Fruit fly (Drosophila melanogaster): ENCODE data around the gene Nct.

Gene Nct

dm6 chr3R:24867956-24868355, 16.6 kb downstream of the Nct start:
- no peak for TF ChIP-seq CG17801 (GFP tag; optimal IDR thresholded peaks at IDR 0.05; ENCODE audit: partially characterized antibody)

- peak; percentile 14 for TF ChIP-seq CG17801 (GFP tag; optimal IDR thresholded peaks at IDR 0.05; ENCODE audit: partially characterized antibody)
Observed at dm6 chr3R:24870389-24871048, 19.1 kb downstream of the Nct start, which contains the start of gene CycB3. CycB3 (minus strand) TSS chr3R:24870816.

- peak; percentile 70 for TF ChIP-seq CG17801 (GFP tag; optimal IDR thresholded peaks at IDR 0.05; ENCODE audit: partially characterized antibody)
Observed at dm6 chr3R:24875939-24876842, 24.8 kb downstream of the Nct start, which contains the start of gene CG3744. CG3744 (minus strand) TSS chr3R:24876654.

- no peak for TF ChIP-seq CG17801 (GFP tag; optimal IDR thresholded peaks at IDR 0.05; ENCODE audit: partially characterized antibody)
Observed at dm6 chr3R:24876843-24877457, 25.5 kb downstream of the Nct start, which contains the start of the genes CG11089 and CG31381. CG11089 (plus strand) TSS chr3R:24877045. CG31381 (plus strand) TSS chr3R:24877045.

dm6 chr3R:24878655-24879054, 27.3 kb downstream of the Nct start:
- TF ChIP-seq CG17801 (GFP tag; optimal IDR thresholded peaks at IDR 0.05; ENCODE audit: partially characterized antibody), result no peak

dm6 chr3R:24886470-24886869, 35.1 kb downstream of the Nct start:
- no peak for TF ChIP-seq CG17801 (GFP tag; optimal IDR thresholded peaks at IDR 0.05; ENCODE audit: partially characterized antibody)

dm6 chr3R:24888418-24888817, 37.0 kb downstream of the Nct start:
- TF ChIP-seq CG17801 (GFP tag; optimal IDR thresholded peaks at IDR 0.05; ENCODE audit: partially characterized antibody), result no peak

dm6 chr3R:24889303-24889892, 38.0 kb downstream of the Nct start:
- TF ChIP-seq CG17801 (GFP tag; optimal IDR thresholded peaks at IDR 0.05; ENCODE audit: partially characterized antibody), result no peak

dm6 chr3R:24890217-24890616, 38.8 kb downstream of the Nct start:
- no peak for TF ChIP-seq CG17801 (GFP tag; optimal IDR thresholded peaks at IDR 0.05; ENCODE audit: partially characterized antibody)

- no peak for TF ChIP-seq CG17801 (GFP tag; optimal IDR thresholded peaks at IDR 0.05; ENCODE audit: partially characterized antibody)
Observed at dm6 chr3R:24890919-24891318, 39.5 kb downstream of the Nct start.

dm6 chr3R:24893320-24893955, 42.0 kb downstream of the Nct start:
- TF ChIP-seq CG17801 (GFP tag; optimal IDR thresholded peaks at IDR 0.05; ENCODE audit: partially characterized antibody), result no peak

- no peak for TF ChIP-seq CG17801 (GFP tag; optimal IDR thresholded peaks at IDR 0.05; ENCODE audit: partially characterized antibody)
Observed at dm6 chr3R:24894419-24895206, 43.2 kb downstream of the Nct start, which contains the start of the genes CG31121 and CG11069. CG31121 (minus strand) TSS chr3R:24894605. CG11069 (plus strand) TSS chr3R:24894742.

- TF ChIP-seq CG17801 (GFP tag; optimal IDR thresholded peaks at IDR 0.05; ENCODE audit: partially characterized antibody), result no peak
Observed at dm6 chr3R:24900816-24901215, 49.4 kb downstream of the Nct start, which contains the start of gene CG10845. CG10845 (plus strand) TSS chr3R:24901116.
